Fruit fly (Drosophila melanogaster) whole organism, adult: ENCODE results near the gene CG13983.
A peak's percentile ranks its signal among the peaks of the same experiment; 100 is the strongest.

Experiments used
- CG11617 ChIP-seq: fragments of 200-800 bp; sonication (Bioruptor generic); optimal IDR thresholded peaks from 2 replicates; lab custom pipeline; 2017; ENCODE audit warnings: mild to moderate bottlenecking, missing biosample characterization, missing genetic modification reagents, missing genetic modification characterization
- CG12768 ChIP-seq: fragments of 200-800 bp; sonication (Bioruptor generic); optimal IDR thresholded peaks from 2 replicates; lab custom pipeline; 2017; ENCODE audit warnings: missing biosample characterization, missing genetic modification characterization, mild to moderate bottlenecking, moderate library complexity, missing genetic modification reagents
- CG14711 ChIP-seq: fragments of 200-800 bp; sonication (Bioruptor generic); optimal IDR thresholded peaks from 2 replicates; lab custom pipeline; 2018; ENCODE audit warnings: missing biosample characterization, mild to moderate bottlenecking, missing genetic modification characterization, moderate library complexity
- CG1620 ChIP-seq: fragments of 200-800 bp; sonication (Bioruptor generic); optimal IDR thresholded peaks from 2 replicates; lab custom pipeline; 2016; ENCODE audit warnings: missing biosample characterization, missing genetic modification characterization
- CG33017 ChIP-seq: fragments of 200-800 bp; sonication (Bioruptor generic); optimal IDR thresholded peaks from 2 replicates; lab custom pipeline; 2018; ENCODE audit warnings: missing biosample characterization, mild to moderate bottlenecking, missing genetic modification characterization, moderate library complexity
- CG5204 ChIP-seq: fragments of 200-800 bp; sonication (Bioruptor generic); optimal IDR thresholded peaks from 2 replicates; lab custom pipeline; 2016; ENCODE audit warnings: missing biosample characterization, missing genetic modification characterization
- CG7045 ChIP-seq: fragments of 200-800 bp; sonication (Bioruptor generic); optimal IDR thresholded peaks from 2 replicates; lab custom pipeline; 2017; ENCODE audit warnings: missing biosample characterization, mild to moderate bottlenecking, missing genetic modification characterization
- CG7101 ChIP-seq: fragments of 200-800 bp; sonication (Bioruptor generic); optimal IDR thresholded peaks from 2 replicates; lab custom pipeline; 2018; ENCODE audit warnings: missing biosample characterization, mild to moderate bottlenecking, missing genetic modification characterization, moderate library complexity
- Clk ChIP-seq: fragments of 200-800 bp; sonication (Bioruptor generic); optimal IDR thresholded peaks from 2 replicates; lab custom pipeline; 2017; ENCODE audit warnings: missing biosample characterization, missing genetic modification characterization
- Crg-1 ChIP-seq: fragments of 200-800 bp; sonication (Bioruptor generic); optimal IDR thresholded peaks from 2 replicates; lab custom pipeline; 2016; ENCODE audit warnings: missing biosample characterization, missing genetic modification characterization
- Hr96 ChIP-seq: fragments of 200-800 bp; sonication (Bioruptor generic); optimal IDR thresholded peaks from 2 replicates; lab custom pipeline; 2016; ENCODE audit warnings: missing biosample characterization, missing genetic modification characterization
- Mnt ChIP-seq: fragments of 200-800 bp; sonication (Bioruptor generic); optimal IDR thresholded peaks from 2 replicates; lab custom pipeline; 2016; ENCODE audit warnings: missing biosample characterization, mild to moderate bottlenecking, missing genetic modification characterization
- bab1 ChIP-seq: fragments of 200-800 bp; sonication (Bioruptor generic); optimal IDR thresholded peaks from 3 replicates; lab custom pipeline; 2019; ENCODE audit warnings: missing biosample characterization, mild to moderate bottlenecking, missing genetic modification characterization, moderate library complexity
- cic ChIP-seq: fragments of 200-800 bp; sonication (Bioruptor generic); optimal IDR thresholded peaks from 2 replicates; lab custom pipeline; 2017; ENCODE audit warnings: missing biosample characterization, mild to moderate bottlenecking, missing genetic modification characterization, moderate library complexity
- cnc ChIP-seq, 2 experiments: fragments of >200 bp; optimal IDR thresholded peaks; 2 replicates each; lab custom pipeline; 2017
- kay ChIP-seq: fragments of 200-800 bp; sonication (Bioruptor generic); peaks from one replicate; lab custom pipeline; 2016; ENCODE audit warnings: missing biosample characterization, missing genetic modification characterization, borderline replicate concordance
- ovo ChIP-seq: fragments of 200-800 bp; sonication (Bioruptor generic); optimal IDR thresholded peaks from 2 replicates; lab custom pipeline; 2016; ENCODE audit warnings: missing biosample characterization, missing genetic modification characterization
- pad ChIP-seq: fragments of 200-800 bp; sonication (Bioruptor generic); optimal IDR thresholded peaks from 3 replicates; lab custom pipeline; 2017; ENCODE audit warnings: missing biosample characterization, missing genetic modification characterization, mild to moderate bottlenecking, moderate library complexity, missing genetic modification reagents
- tj ChIP-seq: fragments of 200-800 bp; sonication (Bioruptor generic); optimal IDR thresholded peaks from 3 replicates; lab custom pipeline; 2017; ENCODE audit warnings: missing biosample characterization, mild to moderate bottlenecking, missing genetic modification characterization, moderate library complexity
- toe ChIP-seq: fragments of 200-800 bp; sonication (Bioruptor generic); optimal IDR thresholded peaks from 2 replicates; lab custom pipeline; 2016; ENCODE audit warnings: missing biosample characterization, missing genetic modification characterization

The CG13983 gene

DNA sequence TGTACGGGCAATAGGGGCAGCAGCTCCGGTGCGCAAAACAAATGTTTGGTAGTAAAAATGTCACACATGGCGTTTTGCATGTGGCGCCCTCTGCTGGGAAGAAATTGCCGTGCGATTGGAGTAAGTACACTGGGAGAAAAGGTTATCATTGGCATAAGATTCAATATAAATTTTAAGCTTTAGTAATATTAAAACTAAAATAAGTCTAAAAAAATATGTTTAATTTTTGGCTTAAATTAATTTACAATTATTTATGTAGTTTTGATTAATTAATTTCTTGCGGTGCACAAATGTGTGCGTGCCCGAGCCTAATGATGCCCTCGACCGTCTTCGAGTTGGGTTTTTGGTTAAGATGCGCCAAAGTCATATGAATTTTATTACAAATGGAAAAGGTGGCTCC is 16.0 kb upstream of the CG13983 start:
- TF ChIP-seq cnc (optimal IDR thresholded peaks at IDR 0.05; lab: Kevin White, UChicago) (no peak), toe (GFP tag; lab: Kevin White, UChicago) (no peak), CG7045 (GFP tag; lab: Kevin White, UChicago) (no peak), kay (GFP tag; lab: Kevin White, UChicago) (peak; percentile 26)

dm6 chr2L:6276815-6277214 is 12.5 kb upstream of the CG13983 start:
- TF ChIP-seq CG5204 (GFP tag; lab: Kevin White, UChicago) (peak; percentile 15), toe (GFP tag; lab: Kevin White, UChicago) (no peak), CG12768 (GFP tag; lab: Kevin White, UChicago) (no peak)

dm6 chr2L:6275981-6276380 is 11.7 kb upstream of the CG13983 start:
- no peak for TF ChIP-seq CG14711 (tag; lab: Kevin White, UChicago)
- no peak for TF ChIP-seq CG1620 (GFP tag; lab: Kevin White, UChicago)
- TF ChIP-seq CG7045 (GFP tag; lab: Kevin White, UChicago), result no peak
- TF ChIP-seq bab1 (GFP tag; lab: Kevin White, UChicago), result no peak
- no peak for TF ChIP-seq kay (GFP tag; lab: Kevin White, UChicago)
- no peak for TF ChIP-seq Hr96 (GFP tag; lab: Kevin White, UChicago)
- no peak for TF ChIP-seq tj
- no peak for TF ChIP-seq CG11617
- no peak for TF ChIP-seq pad (GFP tag; lab: Kevin White, UChicago)
- TF ChIP-seq Crg-1, result no peak
- no peak for TF ChIP-seq cnc (optimal IDR thresholded peaks at IDR 0.05; lab: Kevin White, UChicago)
- no peak for TF ChIP-seq ovo
- no peak for TF ChIP-seq CG12768 (GFP tag; lab: Kevin White, UChicago)
- TF ChIP-seq CG7101 (tag; lab: Kevin White, UChicago), result no peak
- TF ChIP-seq Mnt (GFP tag; lab: Kevin White, UChicago), result no peak
- TF ChIP-seq CG5204 (GFP tag; lab: Kevin White, UChicago), result no peak
- no peak for TF ChIP-seq CG33017 (tag; lab: Kevin White, UChicago)

- TF ChIP-seq bab1 (GFP tag; lab: Kevin White, UChicago) (no peak), CG7045 (GFP tag; lab: Kevin White, UChicago) (no peak), Clk (GFP tag; lab: Kevin White, UChicago) (no peak), kay (GFP tag; lab: Kevin White, UChicago) (no peak), cic (GFP tag; lab: Kevin White, UChicago) (no peak), Crg-1 (no peak), ovo (no peak), CG11617 (no peak), CG12768 (GFP tag; lab: Kevin White, UChicago) (no peak), cnc (optimal IDR thresholded peaks at IDR 0.05; lab: Kevin White, UChicago) (no peak), CG7101 (tag; lab: Kevin White, UChicago) (no peak), Mnt (GFP tag; lab: Kevin White, UChicago) (no peak), pad (GFP tag; lab: Kevin White, UChicago) (no peak), CG5204 (GFP tag; lab: Kevin White, UChicago) (no peak), CG1620 (GFP tag; lab: Kevin White, UChicago) (no peak), tj (no peak), CG33017 (tag; lab: Kevin White, UChicago) (no peak), toe (GFP tag; lab: Kevin White, UChicago) (no peak), Hr96 (GFP tag; lab: Kevin White, UChicago) (no peak), CG14711 (tag; lab: Kevin White, UChicago) (no peak)
Observed at dm6 chr2L:6273963-6274834, 9.9 kb upstream of the CG13983 start.

DNA sequence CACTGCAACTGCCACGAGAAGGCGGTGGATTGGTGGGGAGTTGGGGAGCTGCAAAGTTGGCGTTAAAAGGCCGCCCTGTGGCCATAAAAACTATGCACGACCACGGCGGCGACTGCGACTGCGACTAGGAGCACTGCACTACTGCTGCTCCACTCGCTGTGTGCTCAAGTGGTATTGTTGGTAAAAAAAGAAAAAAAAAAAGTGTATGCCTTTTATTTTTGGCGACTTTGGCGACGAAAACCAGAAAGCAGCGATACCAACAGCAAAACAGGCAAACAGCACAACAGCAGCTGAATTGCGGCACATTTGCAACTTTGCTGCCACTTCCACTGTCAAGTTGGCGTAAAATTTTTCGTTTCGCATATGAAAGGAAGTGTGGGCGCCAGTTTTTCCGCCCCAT is 7.1 kb upstream of the CG13983 start:
- TF ChIP-seq bab1 (GFP tag; lab: Kevin White, UChicago), result no peak
- TF ChIP-seq Crg-1, result no peak
- TF ChIP-seq Hr96 (GFP tag; lab: Kevin White, UChicago), result no peak
- TF ChIP-seq CG11617, result no peak
- TF ChIP-seq Mnt (GFP tag; lab: Kevin White, UChicago), result no peak
- no peak for TF ChIP-seq toe (GFP tag; lab: Kevin White, UChicago)

DNA sequence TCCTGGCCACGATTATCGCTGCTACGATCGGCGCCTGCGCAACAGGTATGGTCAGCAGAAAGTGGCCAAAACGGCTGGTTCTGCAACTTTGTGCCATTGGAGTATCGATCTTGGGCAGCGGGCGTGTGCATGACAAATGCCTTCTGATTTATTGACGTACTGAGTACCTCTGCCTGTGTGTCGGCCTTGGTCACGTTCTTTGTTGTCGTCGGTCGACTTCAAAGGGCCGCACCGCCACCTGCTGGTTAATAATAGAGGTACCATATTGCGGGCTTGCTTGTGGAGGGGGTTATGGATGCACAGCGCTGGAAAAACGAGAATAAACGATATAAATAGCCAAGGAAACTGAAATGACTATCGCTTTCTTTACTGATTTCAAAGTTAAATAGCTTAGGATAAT is 4.7 kb downstream of the CG13983 start:
- no peak for TF ChIP-seq tj

- TF ChIP-seq Clk (GFP tag; lab: Kevin White, UChicago), result no peak
- TF ChIP-seq pad (GFP tag; lab: Kevin White, UChicago), result peak; percentile 38
Observed at dm6 chr2L:6255488-6255887, 8.8 kb downstream of the CG13983 start, which contains the start of gene AANATL2. Gene AANATL2, plus strand, starts transcription at chr2L:6255859.
